Worm (Caenorhabditis elegans) whole organism, mixed stage, embryonic: ENCODE measurements around the gene irld-8.

ENCODE experiments used
- M03D4.4 ChIP-seq: sonication (generic microtip); optimal IDR thresholded peaks from 2 replicates; lab custom pipeline; 2017; ENCODE audit warnings: mild to moderate bottlenecking, missing genetic modification characterization, missing compliant biosample characterization
- bed-3 ChIP-seq: fragments of 200-800 bp; sonication (Bioruptor generic); optimal IDR thresholded peaks from 3 replicates; lab custom pipeline; 2018; ENCODE audit warnings: mild to moderate bottlenecking, missing genetic modification characterization, moderate library complexity, missing compliant biosample characterization
- blmp-1 ChIP-seq: fragments of 150-350 bp; optimal IDR thresholded peaks from 2 replicates; lab custom pipeline; 2014; ENCODE audit warnings: missing biosample characterization, missing genetic modification characterization
- ceh-39 ChIP-seq: fragments of 150-350 bp; optimal IDR thresholded peaks from 2 replicates; lab custom pipeline; 2014; ENCODE audit warnings: missing biosample characterization, missing genetic modification characterization
- ceh-83 ChIP-seq: fragments of 200-800 bp; sonication (Bioruptor generic); optimal IDR thresholded peaks from 2 replicates; lab custom pipeline; 2018; ENCODE audit warnings: mild to moderate bottlenecking, missing genetic modification characterization, missing compliant biosample characterization
- ces-1 ChIP-seq: fragments of 150-350 bp; optimal IDR thresholded peaks from 2 replicates; lab custom pipeline; 2014; ENCODE audit warnings: missing biosample characterization, missing genetic modification reagents, missing genetic modification characterization
- cnd-1 ChIP-seq: fragments of 200-800 bp; sonication (Bioruptor generic); optimal IDR thresholded peaks from 2 replicates; lab custom pipeline; 2018; ENCODE audit warnings: mild to moderate bottlenecking, missing genetic modification characterization, missing compliant biosample characterization
- drap-1 ChIP-seq: fragments of 200-800 bp; sonication (Bioruptor generic); optimal IDR thresholded peaks from 3 replicates; lab custom pipeline; 2018; ENCODE audit warnings: mild to moderate bottlenecking, missing genetic modification characterization, missing compliant biosample characterization
- flh-1 ChIP-seq: fragments of 200-800 bp; sonication (Bioruptor generic); optimal IDR thresholded peaks from 2 replicates; lab custom pipeline; 2018; ENCODE audit warnings: mild to moderate bottlenecking, missing genetic modification characterization, moderate library complexity, missing compliant biosample characterization
- ham-2 ChIP-seq: fragments of 200-800 bp; sonication (Bioruptor generic); optimal IDR thresholded peaks from 2 replicates; lab custom pipeline; 2018; ENCODE audit warnings: mild to moderate bottlenecking, missing genetic modification characterization, missing compliant biosample characterization
- hlh-1 ChIP-seq: fragments of 150-350 bp; optimal IDR thresholded peaks from 2 replicates; lab custom pipeline; 2014; ENCODE audit warnings: missing biosample characterization, missing genetic modification reagents, missing genetic modification characterization
- lin-13 ChIP-seq: fragments of 150-350 bp; optimal IDR thresholded peaks from 2 replicates; lab custom pipeline; 2014; ENCODE audit warnings: missing biosample characterization, missing genetic modification characterization
- lin-32 ChIP-seq: fragments of 200-800 bp; sonication (Bioruptor generic); optimal IDR thresholded peaks from 2 replicates; lab custom pipeline; 2018; ENCODE audit warnings: mild to moderate bottlenecking, missing genetic modification characterization, missing compliant biosample characterization
- lsy-2 ChIP-seq: fragments of 150-350 bp; optimal IDR thresholded peaks from 2 replicates; lab custom pipeline; 2014; ENCODE audit warnings: missing biosample characterization, missing genetic modification characterization
- mab-5 ChIP-seq: fragments of 150-350 bp; optimal IDR thresholded peaks from 2 replicates; lab custom pipeline; 2014; ENCODE audit warnings: missing biosample characterization, missing genetic modification characterization
- mep-1 ChIP-seq: fragments of 150-350 bp; optimal IDR thresholded peaks from 2 replicates; lab custom pipeline; 2017; ENCODE audit warnings: missing biosample characterization, missing genetic modification reagents, missing genetic modification characterization, inconsistent platforms
- mls-2 ChIP-seq: sonication (generic microtip); optimal IDR thresholded peaks from 2 replicates; lab custom pipeline; 2016; ENCODE audit warnings: mild to moderate bottlenecking, missing genetic modification characterization, moderate library complexity, missing compliant biosample characterization
- nhr-12 ChIP-seq: fragments of 150-350 bp; optimal IDR thresholded peaks from 2 replicates; lab custom pipeline; 2014; ENCODE audit warnings: missing biosample characterization, missing genetic modification characterization
- nhr-2 ChIP-seq: fragments of 150-350 bp; optimal IDR thresholded peaks from 2 replicates; lab custom pipeline; 2014; ENCODE audit warnings: missing biosample characterization, missing genetic modification characterization
- nhr-28 ChIP-seq: fragments of 150-350 bp; optimal IDR thresholded peaks from 2 replicates; lab custom pipeline; 2014; ENCODE audit warnings: missing biosample characterization, missing genetic modification characterization
- nhr-76 ChIP-seq: sonication (generic microtip); optimal IDR thresholded peaks from 2 replicates; lab custom pipeline; 2017; ENCODE audit warnings: missing biosample characterization, missing genetic modification characterization
- pha-4 ChIP-seq: fragments of 150-350 bp; optimal IDR thresholded peaks from 2 replicates; lab custom pipeline; 2018; ENCODE audit warnings: missing biosample characterization, missing genetic modification reagents, missing genetic modification characterization
- sem-2 ChIP-seq: fragments of 200-800 bp; sonication (Bioruptor generic); optimal IDR thresholded peaks from 2 replicates; lab custom pipeline; 2018; ENCODE audit warnings: mild to moderate bottlenecking, missing genetic modification characterization, missing compliant biosample characterization
- snpc-4 ChIP-seq: fragments of 150-350 bp; optimal IDR thresholded peaks from 2 replicates; lab custom pipeline; 2014; ENCODE audit warnings: missing biosample characterization, missing genetic modification characterization
- unc-120 ChIP-seq: sonication (generic microtip); optimal IDR thresholded peaks from 2 replicates; lab custom pipeline; 2017; ENCODE audit warnings: missing genetic modification characterization, missing compliant biosample characterization; ENCODE audit not compliant: poor library complexity, severe bottlenecking
- unc-39 ChIP-seq: fragments of 150-350 bp; optimal IDR thresholded peaks from 2 replicates; lab custom pipeline; 2014; ENCODE audit warnings: missing biosample characterization, missing genetic modification characterization
- unc-62 ChIP-seq: fragments of 150-350 bp; optimal IDR thresholded peaks from 2 replicates; lab custom pipeline; 2014; ENCODE audit warnings: missing biosample characterization, missing genetic modification reagents, missing genetic modification characterization
- zip-8 ChIP-seq: fragments of 150-350 bp; optimal IDR thresholded peaks from 2 replicates; lab custom pipeline; 2014; ENCODE audit warnings: missing biosample characterization, missing genetic modification characterization
- ztf-11 ChIP-seq: fragments of 150-350 bp; optimal IDR thresholded peaks from 2 replicates; lab custom pipeline; 2014; ENCODE audit warnings: missing biosample characterization, missing genetic modification characterization

irld-8 gene

DNA sequence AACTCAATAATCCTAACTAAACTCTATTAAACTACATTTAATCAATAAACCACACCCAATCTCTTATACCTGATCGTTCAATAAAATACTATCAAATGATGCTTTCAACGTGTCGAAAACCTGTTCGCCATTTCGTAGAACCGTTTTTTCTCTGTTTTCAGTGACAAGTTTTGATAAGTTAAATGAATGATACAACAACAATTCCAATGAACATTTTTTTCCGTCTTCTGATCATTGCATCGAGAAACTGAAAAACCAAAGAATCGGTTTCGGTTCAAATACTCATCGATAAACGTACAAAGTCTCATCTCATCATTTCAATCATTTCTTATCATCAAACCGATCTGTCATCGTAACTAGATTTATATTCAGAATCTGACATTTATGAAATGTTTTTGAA is 12.4 kb upstream of the irld-8 start:
- no peak for TF ChIP-seq drap-1 (GFP tag; lab: Kevin White, UChicago)
- no peak for TF ChIP-seq snpc-4 (tag; lab: Kevin White, UChicago)
- TF ChIP-seq nhr-28 (tag; lab: Kevin White, UChicago): no peak
- no peak for TF ChIP-seq nhr-76 (tag; lab: Kevin White, UChicago)
- TF ChIP-seq nhr-2 (tag; lab: Kevin White, UChicago): no peak
- TF ChIP-seq lin-13: no peak
- no peak for TF ChIP-seq ceh-39 (tag; lab: Kevin White, UChicago)
- TF ChIP-seq unc-62: no peak
- TF ChIP-seq flh-1 (GFP tag; lab: Kevin White, UChicago): no peak
- no peak for TF ChIP-seq ztf-11 (tag; lab: Kevin White, UChicago)
- TF ChIP-seq mab-5 (tag; lab: Kevin White, UChicago): no peak
- TF ChIP-seq blmp-1 (tag; lab: Kevin White, UChicago): no peak
- TF ChIP-seq ceh-83 (GFP tag; lab: Kevin White, UChicago): no peak

DNA sequence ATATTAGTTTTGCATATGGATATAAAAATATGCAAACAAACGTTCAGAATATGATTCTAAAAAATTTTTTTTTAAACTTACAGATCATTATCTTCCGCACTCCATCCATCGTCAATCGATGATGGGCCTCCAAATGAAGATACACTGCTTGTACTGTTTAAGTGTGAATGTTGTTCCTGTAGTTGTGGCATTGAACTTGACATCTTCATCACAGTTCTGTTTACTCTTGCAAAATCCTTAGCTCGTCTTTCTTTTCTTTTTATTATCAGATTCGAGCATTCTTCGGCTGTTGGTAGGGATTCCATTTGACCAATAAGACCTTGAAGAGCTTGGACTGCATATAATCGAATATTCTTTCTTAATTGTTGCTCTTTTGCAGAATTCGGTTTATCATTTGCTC is 10.5 kb upstream of the irld-8 start:
- TF ChIP-seq ceh-83 (GFP tag; lab: Kevin White, UChicago): no peak
- TF ChIP-seq, all 35 proteins: peak for 0

DNA sequence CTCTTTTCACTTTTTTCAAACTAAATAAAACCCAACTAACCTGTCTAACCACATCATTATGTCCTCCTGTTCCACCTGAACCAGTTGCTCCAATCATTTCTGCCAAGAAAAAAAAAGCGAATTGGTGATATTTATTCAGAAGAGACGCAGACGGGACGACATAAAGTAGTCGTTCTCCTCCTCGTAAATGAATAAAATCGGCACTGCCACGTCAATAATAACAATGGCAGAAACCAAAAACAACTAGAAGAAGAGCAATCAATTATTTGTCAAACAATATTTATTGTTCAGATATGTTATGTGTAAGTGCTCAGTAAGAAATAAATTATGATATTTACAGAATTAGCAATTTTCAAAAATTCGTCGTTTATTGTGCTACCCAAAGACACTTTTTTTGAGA is 8.1 kb upstream of the irld-8 start, which contains the start of gene rabs-5:
TSS of gene rabs-5 (minus strand) at position 101 of the 400 bp plus-strand sequence.
- TF ChIP-seq ces-1 (GFP tag; lab: Kevin White, UChicago) (peak; percentile 11), bed-3 (GFP tag; lab: Kevin White, UChicago) (no peak)

DNA sequence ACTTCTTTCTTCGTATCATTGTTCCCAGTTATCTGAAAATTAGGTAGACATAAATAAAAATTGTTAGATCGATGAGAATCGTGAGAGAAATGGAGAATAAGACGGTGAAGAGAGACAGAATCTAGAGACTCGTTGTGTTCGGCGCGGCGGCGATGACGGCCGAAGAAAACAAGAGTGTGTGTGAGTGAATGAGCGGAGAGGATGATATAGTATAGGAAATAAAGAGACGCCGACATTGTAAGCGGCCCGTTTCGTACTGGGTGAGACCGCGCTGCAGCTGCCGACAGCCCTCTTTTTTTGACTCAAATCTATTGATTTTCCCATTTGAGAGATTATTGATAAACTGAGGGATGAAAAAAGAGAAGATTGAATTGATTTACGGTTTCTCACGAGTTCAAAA is 3.4 kb upstream of the irld-8 start, which contains the start of gene Y42H9AR.4:
TSS of gene Y42H9AR.4 (minus strand) at position 32 of the 400 bp plus-strand sequence.
- peak; percentile 65 for TF ChIP-seq lin-32 (GFP tag; lab: Kevin White, UChicago)
- peak; percentile 67 for TF ChIP-seq unc-120 (tag; lab: Kevin White, UChicago)
- TF ChIP-seq pha-4: no peak
- TF ChIP-seq blmp-1 (tag; lab: Kevin White, UChicago): peak; percentile 2
- no peak for TF ChIP-seq hlh-1

DNA sequence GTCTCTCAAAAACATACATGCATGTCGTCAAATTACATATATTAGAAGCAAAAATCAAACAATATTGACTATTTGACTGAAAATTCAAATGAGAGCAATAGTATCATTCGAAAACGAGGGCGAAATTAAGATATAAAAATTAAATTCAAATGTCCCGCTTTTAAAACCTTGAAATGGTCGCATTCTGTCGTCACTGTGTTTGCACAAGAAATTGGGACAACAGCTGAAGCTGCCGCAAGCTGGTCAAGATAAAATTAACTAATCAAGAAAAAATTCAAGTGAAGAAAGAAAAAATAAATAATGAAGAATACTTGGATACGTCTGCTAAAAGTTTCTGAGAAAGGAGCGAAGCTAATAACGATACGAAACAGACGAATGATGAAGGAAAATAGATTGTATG is 2.9 kb upstream of the irld-8 start:
- peak; percentile 31 for TF ChIP-seq ces-1 (GFP tag; lab: Kevin White, UChicago)
- no peak for TF ChIP-seq snpc-4 (tag; lab: Kevin White, UChicago)
- TF ChIP-seq hlh-1: no peak
- TF ChIP-seq, all 35 proteins: peak for 1

DNA sequence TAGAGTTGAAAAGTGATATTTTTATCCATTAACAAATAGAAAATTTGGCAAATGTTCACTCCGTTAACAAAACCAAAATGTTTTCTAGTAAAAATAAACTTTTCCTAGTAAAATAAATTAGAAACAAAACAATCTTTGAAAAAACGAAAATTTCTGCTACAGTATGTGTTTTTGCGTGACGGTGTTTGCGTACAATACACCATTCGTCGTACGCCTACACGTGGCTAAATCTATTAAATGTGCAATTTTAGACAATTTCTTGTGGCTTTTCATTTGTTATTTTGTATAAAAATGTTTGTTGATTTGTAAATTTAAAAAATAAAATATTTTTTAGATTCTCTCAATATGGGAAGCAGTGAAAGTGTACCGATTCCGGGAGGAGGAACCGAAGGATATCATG is 2.4 kb upstream of the irld-8 start, which contains the start of gene Y42H9AR.1:
TSS of gene Y42H9AR.1 (plus strand) at position 233 of the 400 bp plus-strand sequence.
- TF ChIP-seq ces-1 (GFP tag; lab: Kevin White, UChicago) (peak; percentile 67), lsy-2 (peak; percentile 48), lin-32 (GFP tag; lab: Kevin White, UChicago) (no peak)

DNA sequence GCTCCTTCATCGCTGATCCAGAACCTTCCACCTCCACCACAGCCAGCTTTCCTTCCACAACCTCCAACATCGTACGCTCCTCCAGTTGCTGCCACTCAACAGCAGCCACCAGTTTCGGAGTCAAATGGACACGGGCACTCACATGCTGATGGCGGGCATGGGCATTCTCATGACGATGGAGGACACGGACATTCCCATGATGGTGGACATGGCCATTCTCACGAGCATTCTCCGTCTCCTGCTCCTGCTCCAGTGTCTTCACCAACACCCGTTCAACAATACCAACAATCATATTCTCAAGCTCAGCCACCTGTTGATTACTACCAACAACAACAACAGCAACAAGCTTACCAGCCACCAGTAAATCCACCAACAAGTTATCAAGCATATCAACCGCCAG is 1.0 kb upstream of the irld-8 start:
- TF ChIP-seq unc-39 (tag; lab: Kevin White, UChicago) (no peak), M03D4.4 (tag; lab: Kevin White, UChicago) (no peak), sem-2 (GFP tag; lab: Kevin White, UChicago) (no peak), nhr-12 (tag; lab: Kevin White, UChicago) (no peak), mls-2 (tag; lab: Kevin White, UChicago) (no peak), lsy-2 (no peak), blmp-1 (tag; lab: Kevin White, UChicago) (no peak), cnd-1 (tag; lab: Kevin White, UChicago) (no peak)
- TF ChIP-seq, all 35 proteins: peak for 0

DNA sequence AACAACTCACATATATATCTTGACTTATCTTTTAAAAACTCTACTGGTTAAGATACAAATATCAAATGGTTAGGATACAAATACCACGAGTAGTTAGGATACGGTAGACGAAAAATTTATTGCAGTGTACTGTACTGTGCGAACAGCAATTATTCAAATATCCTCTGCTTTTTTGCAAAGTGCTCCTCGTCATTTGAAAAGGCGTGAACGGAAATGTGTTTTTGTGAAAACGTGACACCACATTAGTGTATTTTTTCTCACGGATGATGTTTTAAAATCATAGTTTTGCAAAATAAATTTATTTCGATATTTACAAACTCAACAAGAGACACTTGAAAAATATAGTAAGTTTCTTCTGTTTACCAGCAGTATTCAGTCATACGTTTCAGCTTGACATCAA is 3.2 kb downstream of the irld-8 start, which contains the start of gene F42G8.8:
TSS of gene F42G8.8 (plus strand) at position 301 of the 400 bp plus-strand sequence.
- no peak for TF ChIP-seq zip-8 (tag; lab: Kevin White, UChicago)
- no peak for TF ChIP-seq flh-1 (GFP tag; lab: Kevin White, UChicago)
- no peak for TF ChIP-seq ham-2 (GFP tag; lab: Kevin White, UChicago)
- no peak for TF ChIP-seq sem-2 (GFP tag; lab: Kevin White, UChicago)
- no peak for TF ChIP-seq ces-1 (GFP tag; lab: Kevin White, UChicago)
- no peak for TF ChIP-seq mls-2 (tag; lab: Kevin White, UChicago)
- no peak for TF ChIP-seq nhr-76 (tag; lab: Kevin White, UChicago)
- no peak for TF ChIP-seq mep-1 (tag; lab: Kevin White, UChicago)
- no peak for TF ChIP-seq unc-62
- TF ChIP-seq M03D4.4 (tag; lab: Kevin White, UChicago): no peak
- TF ChIP-seq lsy-2: no peak
